Worm (Caenorhabditis elegans) whole organism, late embryonic: ENCODE data around the gene cutl-5.
A peak's percentile ranks its signal among the peaks of the same experiment; 100 is the strongest.

Experiments
- C08G9.2 ChIP-seq: sonication (generic microtip); optimal IDR thresholded peaks from 2 replicates; lab custom pipeline; 2016; ENCODE audit warnings: mild to moderate bottlenecking, missing genetic modification characterization, moderate library complexity, missing compliant biosample characterization
- F13H6.1 ChIP-seq: sonication (generic microtip); optimal IDR thresholded peaks from 2 replicates; lab custom pipeline; 2016; ENCODE audit warnings: missing genetic modification characterization, missing compliant biosample characterization
- K02D7.2 ChIP-seq: sonication (generic microtip); optimal IDR thresholded peaks from 2 replicates; lab custom pipeline; 2017; ENCODE audit warnings: mild to moderate bottlenecking, missing genetic modification characterization, missing compliant biosample characterization
- K09A11.1 ChIP-seq: sonication (generic microtip); optimal IDR thresholded peaks from 2 replicates; lab custom pipeline; 2017; ENCODE audit warnings: antibody characterized with exemption, mild to moderate bottlenecking, missing genetic modification characterization, missing compliant biosample characterization; ENCODE audit not compliant: insufficient read depth
- T23F11.4 ChIP-seq: fragments of 200-800 bp; sonication (Bioruptor generic); optimal IDR thresholded peaks from 2 replicates; lab custom pipeline; 2018; ENCODE audit warnings: mild to moderate bottlenecking, missing genetic modification characterization, missing compliant biosample characterization
- Y22D7AL.16 ChIP-seq: sonication (generic microtip); optimal IDR thresholded peaks from 2 replicates; lab custom pipeline; 2016; ENCODE audit warnings: missing genetic modification characterization, missing compliant biosample characterization
- ahr-1 ChIP-seq: sonication (generic microtip); optimal IDR thresholded peaks from 2 replicates; lab custom pipeline; 2016; ENCODE audit warnings: missing genetic modification characterization, missing compliant biosample characterization
- ama-1 ChIP-seq: fragments of 150-350 bp; optimal IDR thresholded peaks from 2 replicates; lab custom pipeline; 2014
- ceh-14 ChIP-seq: sonication (generic microtip); optimal IDR thresholded peaks from 2 replicates; lab custom pipeline; 2016; ENCODE audit warnings: missing genotype, missing genetic modification characterization, missing compliant biosample characterization
- ceh-18 ChIP-seq: sonication (generic microtip); optimal IDR thresholded peaks from 2 replicates; lab custom pipeline; 2016; ENCODE audit warnings: missing genetic modification characterization, missing compliant biosample characterization
- ceh-19 ChIP-seq: fragments of 200-800 bp; sonication (Bioruptor generic); optimal IDR thresholded peaks from 2 replicates; lab custom pipeline; 2018; ENCODE audit warnings: mild to moderate bottlenecking, missing genetic modification characterization, missing compliant biosample characterization
- ceh-2 ChIP-seq: sonication (generic microtip); optimal IDR thresholded peaks from 2 replicates; lab custom pipeline; 2016; ENCODE audit warnings: missing genotype, missing genetic modification characterization, missing compliant biosample characterization
- ceh-24 ChIP-seq: sonication (generic microtip); optimal IDR thresholded peaks from 2 replicates; lab custom pipeline; 2016; ENCODE audit warnings: mild to moderate bottlenecking, missing genetic modification characterization, missing compliant biosample characterization
- ceh-30 ChIP-seq: fragments of 150-350 bp; optimal IDR thresholded peaks from 2 replicates; lab custom pipeline; 2014; ENCODE audit warnings: missing biosample characterization, missing genetic modification characterization
- ceh-34 ChIP-seq: sonication (generic microtip); optimal IDR thresholded peaks from 2 replicates; lab custom pipeline; 2016; ENCODE audit warnings: mild to moderate bottlenecking, missing genetic modification characterization, missing compliant biosample characterization
- ceh-48 ChIP-seq: sonication (generic microtip); optimal IDR thresholded peaks from 2 replicates; lab custom pipeline; 2016; ENCODE audit warnings: missing genetic modification characterization, inconsistent platforms, missing compliant biosample characterization
- ceh-6 ChIP-seq: fragments of 200-800 bp; sonication (Bioruptor generic); optimal IDR thresholded peaks from 2 replicates; lab custom pipeline; 2018; ENCODE audit warnings: mild to moderate bottlenecking, missing genetic modification characterization, missing compliant biosample characterization
- ceh-9 ChIP-seq: sonication (generic microtip); optimal IDR thresholded peaks from 2 replicates; lab custom pipeline; 2016; ENCODE audit warnings: mild to moderate bottlenecking, missing genetic modification characterization, inconsistent platforms, missing compliant biosample characterization
- che-1 ChIP-seq: sonication (generic microtip); optimal IDR thresholded peaks from 2 replicates; lab custom pipeline; 2016; ENCODE audit warnings: mild to moderate bottlenecking, missing genetic modification characterization, missing compliant biosample characterization
- dmd-4 ChIP-seq: sonication (generic microtip); optimal IDR thresholded peaks from 2 replicates; lab custom pipeline; 2016; ENCODE audit warnings: borderline replicate concordance, missing genetic modification characterization, missing compliant biosample characterization
- dve-1 ChIP-seq: sonication (generic microtip); optimal IDR thresholded peaks from 2 replicates; lab custom pipeline; 2017; ENCODE audit warnings: antibody characterized with exemption, mild to moderate bottlenecking, missing genetic modification characterization, missing compliant biosample characterization
- elt-2 ChIP-seq: sonication (generic microtip); optimal IDR thresholded peaks from 2 replicates; lab custom pipeline; 2016; ENCODE audit warnings: missing genetic modification reagents, missing genetic modification characterization, missing compliant biosample characterization
- elt-4 ChIP-seq: sonication (generic microtip); optimal IDR thresholded peaks from 2 replicates; lab custom pipeline; 2016; ENCODE audit warnings: missing genetic modification characterization, missing compliant biosample characterization
- ets-4 ChIP-seq: sonication (generic microtip); optimal IDR thresholded peaks from 2 replicates; lab custom pipeline; 2016; ENCODE audit warnings: missing genetic modification characterization, missing compliant biosample characterization
- eyg-1 ChIP-seq: sonication (generic microtip); optimal IDR thresholded peaks from 2 replicates; lab custom pipeline; 2016; ENCODE audit warnings: missing genotype, missing genetic modification characterization, missing compliant biosample characterization
- fax-1 ChIP-seq: sonication (generic microtip); optimal IDR thresholded peaks from 2 replicates; lab custom pipeline; 2016; ENCODE audit warnings: missing genotype, missing genetic modification characterization, missing compliant biosample characterization
- fkh-10 ChIP-seq: fragments of 150-350 bp; optimal IDR thresholded peaks from 2 replicates; lab custom pipeline; 2014; ENCODE audit warnings: missing biosample characterization, missing genetic modification reagents, missing genetic modification characterization
- fkh-6 ChIP-seq: sonication (generic microtip); optimal IDR thresholded peaks from 2 replicates; lab custom pipeline; 2016; ENCODE audit warnings: missing genetic modification characterization, missing compliant biosample characterization
- gmeb-2 ChIP-seq: sonication (generic microtip); optimal IDR thresholded peaks from 2 replicates; lab custom pipeline; 2016; ENCODE audit warnings: missing genetic modification characterization, inconsistent platforms, missing compliant biosample characterization
- hlh-15 ChIP-seq: sonication (generic microtip); optimal IDR thresholded peaks from 2 replicates; lab custom pipeline; 2016; ENCODE audit warnings: missing genetic modification characterization, missing compliant biosample characterization
- hlh-30 ChIP-seq: sonication (generic microtip); optimal IDR thresholded peaks from 2 replicates; lab custom pipeline; 2017; ENCODE audit warnings: antibody characterized with exemption, missing genetic modification characterization, missing compliant biosample characterization; ENCODE audit not compliant: insufficient read depth
- hlh-8 ChIP-seq: sonication (generic microtip); optimal IDR thresholded peaks from 2 replicates; lab custom pipeline; 2016; ENCODE audit warnings: missing genotype, missing genetic modification characterization, missing compliant biosample characterization
- mec-3 ChIP-seq: sonication (generic microtip); optimal IDR thresholded peaks from 2 replicates; lab custom pipeline; 2016; ENCODE audit warnings: borderline replicate concordance, missing genetic modification characterization, missing compliant biosample characterization
- nfya-1 ChIP-seq: sonication (generic microtip); optimal IDR thresholded peaks from 2 replicates; lab custom pipeline; 2017; ENCODE audit warnings: missing genetic modification characterization, mild to moderate bottlenecking, missing compliant biosample characterization, antibody characterized with exemption, moderate library complexity
- nhr-11 ChIP-seq: fragments of 150-350 bp; optimal IDR thresholded peaks from 2 replicates; lab custom pipeline; 2014; ENCODE audit warnings: missing biosample characterization, missing genetic modification characterization
- nhr-232 ChIP-seq: sonication (generic microtip); optimal IDR thresholded peaks from 2 replicates; lab custom pipeline; 2016; ENCODE audit warnings: missing genetic modification characterization, missing compliant biosample characterization
- pag-3 ChIP-seq: sonication (generic microtip); optimal IDR thresholded peaks from 2 replicates; lab custom pipeline; 2016; ENCODE audit warnings: missing compliant biosample characterization, missing genetic modification characterization, borderline replicate concordance
- pha-2 ChIP-seq: sonication (generic microtip); optimal IDR thresholded peaks from 2 replicates; lab custom pipeline; 2017; ENCODE audit warnings: mild to moderate bottlenecking, missing genetic modification characterization, missing compliant biosample characterization
- pros-1 ChIP-seq: fragments of 150-350 bp; optimal IDR thresholded peaks from 2 replicates; lab custom pipeline; 2014; ENCODE audit warnings: missing biosample characterization, missing genetic modification reagents, missing genetic modification characterization
- ref-2 ChIP-seq: sonication (generic microtip); optimal IDR thresholded peaks from 2 replicates; lab custom pipeline; 2016; ENCODE audit warnings: missing genetic modification characterization, missing compliant biosample characterization
- rnt-1 ChIP-seq: sonication (generic microtip); optimal IDR thresholded peaks from 2 replicates; lab custom pipeline; 2016; ENCODE audit warnings: missing genetic modification characterization, missing compliant biosample characterization
- sdc-2 ChIP-seq: sonication (generic microtip); optimal IDR thresholded peaks from 2 replicates; lab custom pipeline; 2016; ENCODE audit warnings: missing genotype, missing genetic modification characterization, missing compliant biosample characterization
- sox-2 ChIP-seq: fragments of 200-800 bp; sonication (Bioruptor generic); IDR thresholded peaks from 2 replicates; pipeline ENCODE4 v1.3.6; 2022; ENCODE audit warnings: missing genetic modification reagents, missing genetic modification characterization, missing compliant biosample characterization
- sox-4 ChIP-seq: sonication (generic microtip); optimal IDR thresholded peaks from 2 replicates; lab custom pipeline; 2017; ENCODE audit warnings: mild to moderate bottlenecking, missing genetic modification characterization, inconsistent platforms, missing compliant biosample characterization
- syd-9 ChIP-seq: sonication (generic microtip); optimal IDR thresholded peaks from 2 replicates; lab custom pipeline; 2016; ENCODE audit warnings: mild to moderate bottlenecking, missing genetic modification characterization, moderate library complexity, missing compliant biosample characterization
- tbx-7 ChIP-seq: sonication (generic microtip); optimal IDR thresholded peaks from 2 replicates; lab custom pipeline; 2016; ENCODE audit warnings: missing genotype, missing genetic modification characterization, missing compliant biosample characterization
- unc-3 ChIP-seq, 2 experiments: fragments of 200-800 bp in 1 of 2; sonication (Bioruptor generic) in 1 of 2; sonication (generic microtip) in 1 of 2; conservative IDR thresholded peaks in 1 of 2; optimal IDR thresholded peaks in 1 of 2; 2 replicates each; pipeline versions ENCODE4 v1.3.6 to Lab custom; 2016 to 2022; ENCODE audit warnings: missing compliant biosample characterization in 2 of 2, missing genetic modification characterization in 2 of 2, missing genetic modification reagents in 1 of 2
- zip-5 ChIP-seq: sonication (generic microtip); optimal IDR thresholded peaks from 2 replicates; lab custom pipeline; 2016; ENCODE audit warnings: missing genetic modification characterization, missing compliant biosample characterization
- ztf-16 ChIP-seq: sonication (generic microtip); optimal IDR thresholded peaks from 2 replicates; lab custom pipeline; 2017; ENCODE audit warnings: missing genetic modification characterization, missing compliant biosample characterization

cutl-5 gene

DNA sequence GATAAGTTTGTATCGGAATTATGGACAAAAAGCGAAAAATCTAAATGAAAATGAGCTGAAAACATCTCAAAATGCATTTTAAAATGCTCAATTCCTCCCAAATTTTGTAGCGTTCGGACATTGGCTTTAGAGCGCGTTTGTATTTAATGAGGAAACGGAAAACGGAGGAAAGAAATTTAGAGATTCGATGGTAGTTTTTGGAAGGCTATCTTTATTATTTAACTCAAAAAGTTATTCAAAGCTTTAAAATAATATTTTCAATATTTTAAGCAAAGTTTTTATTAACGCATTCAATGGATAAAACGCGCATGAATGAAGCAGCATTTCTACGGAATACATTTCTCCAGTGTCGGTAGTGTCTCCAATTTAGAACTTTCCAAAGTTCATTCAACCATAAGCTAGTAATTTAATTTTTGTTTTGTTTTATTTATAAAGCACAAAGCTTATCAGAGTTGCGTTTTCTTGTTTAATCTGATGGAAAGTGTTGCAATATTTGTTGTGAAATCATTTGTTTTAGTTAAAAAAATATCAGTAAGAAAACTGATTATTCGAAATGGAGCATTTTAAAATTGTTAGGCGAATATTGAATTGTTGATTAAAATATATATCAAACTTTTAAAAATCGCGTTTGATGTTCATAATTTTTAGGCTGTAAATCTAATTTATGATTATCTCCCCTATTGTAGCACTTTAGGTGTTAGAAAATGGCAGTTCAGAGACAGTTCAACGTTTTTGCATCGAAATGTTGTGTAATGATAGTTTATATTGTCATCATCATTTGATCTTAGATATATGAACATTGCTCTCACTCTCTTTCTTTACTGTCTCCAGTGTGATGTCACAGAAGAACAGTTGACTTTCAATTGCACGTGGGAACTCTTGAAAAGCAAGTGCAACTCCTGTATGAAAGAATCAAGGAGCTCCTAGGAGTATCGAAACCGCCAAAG, 42.8 kb downstream of the cutl-5 start (continued):
- TF ChIP-seq ama-1 (lab: Kevin White, UChicago), result no peak
- TF ChIP-seq F13H6.1 (tag; lab: Kevin White, UChicago), result peak; percentile 61
- peak; percentile 59 for TF ChIP-seq hlh-8
- TF ChIP-seq ceh-48 (tag; lab: Kevin White, UChicago), result no peak
- no peak for TF ChIP-seq mec-3 (tag; lab: Kevin White, UChicago)
- no peak for TF ChIP-seq pros-1 (tag; lab: Kevin White, UChicago)
- peak; percentile 82 for TF ChIP-seq elt-2
- TF ChIP-seq sox-2, result no peak
- TF ChIP-seq nfya-1, result peak; percentile 39
- TF ChIP-seq dmd-4 (tag; lab: Kevin White, UChicago), result no peak
- TF ChIP-seq eyg-1 (tag; lab: Kevin White, UChicago), result no peak
- TF ChIP-seq K09A11.1 (tag; lab: Kevin White, UChicago), result no peak
- TF ChIP-seq ref-2 (tag; lab: Kevin White, UChicago), result peak; percentile 68
- peak; percentile 87 for TF ChIP-seq C08G9.2 (tag; lab: Kevin White, UChicago)
- TF ChIP-seq ceh-2 (tag; lab: Kevin White, UChicago), result peak; percentile 84
- TF ChIP-seq syd-9, result peak; percentile 51
- TF ChIP-seq hlh-30 (tag; lab: Kevin White, UChicago), result no peak
- TF ChIP-seq ceh-24 (tag; lab: Kevin White, UChicago), result no peak
- no peak for TF ChIP-seq dve-1 (tag; lab: Kevin White, UChicago)
- peak; percentile 59 for TF ChIP-seq ztf-16
- TF ChIP-seq pha-2 (tag; lab: Kevin White, UChicago), result no peak
- TF ChIP-seq Y22D7AL.16 (tag; lab: Kevin White, UChicago), result no peak
- no peak for TF ChIP-seq elt-4 (tag; lab: Kevin White, UChicago)
- no peak for TF ChIP-seq nhr-11 (tag; lab: Kevin White, UChicago)
- no peak for TF ChIP-seq T23F11.4 (GFP tag; lab: Kevin White, UChicago)
- no peak for TF ChIP-seq gmeb-2
- TF ChIP-seq fax-1 (tag; lab: Kevin White, UChicago), result peak; percentile 83
- TF ChIP-seq tbx-7 (tag; lab: Kevin White, UChicago), result peak; percentile 81
- TF ChIP-seq rnt-1, result peak; percentile 82
- TF ChIP-seq ceh-30, result no peak
- no peak for TF ChIP-seq fkh-10 (GFP tag; lab: Kevin White, UChicago)
- no peak for TF ChIP-seq sdc-2 (tag; lab: Kevin White, UChicago)
- TF ChIP-seq ceh-19 (GFP tag; lab: Kevin White, UChicago), result no peak
- peak; percentile 51 for TF ChIP-seq ceh-18 (tag; lab: Kevin White, UChicago)
- TF ChIP-seq sox-4, result no peak
- TF ChIP-seq fkh-6 (tag; lab: Kevin White, UChicago), result peak; percentile 7
- peak; percentile 84 for TF ChIP-seq ets-4 (tag; lab: Kevin White, UChicago)
- TF ChIP-seq ceh-6 (GFP tag; lab: Kevin White, UChicago), result no peak
- peak; percentile 69 for TF ChIP-seq ahr-1 (tag; lab: Kevin White, UChicago)
- no peak for TF ChIP-seq pag-3
- peak; percentile 65 for TF ChIP-seq ceh-14
- TF ChIP-seq zip-5 (tag; lab: Kevin White, UChicago), result peak; percentile 89
- TF ChIP-seq ceh-34 (tag; lab: Kevin White, UChicago), result no peak
- no peak for TF ChIP-seq K02D7.2 (tag; lab: Kevin White, UChicago)
- TF ChIP-seq che-1 (tag; lab: Kevin White, UChicago), result no peak
- TF ChIP-seq ceh-9 (tag; lab: Kevin White, UChicago), result no peak
- peak; percentile 17 for TF ChIP-seq hlh-15 (tag; lab: Kevin White, UChicago)
- no peak for TF ChIP-seq nhr-232 (tag; lab: Kevin White, UChicago)
- no peak for TF ChIP-seq unc-3 (GFP tag; conservative IDR thresholded peaks at IDR 0.05; lab: Robert Waterston, UW)
- no peak for TF ChIP-seq unc-3 (tag; optimal IDR thresholded peaks at IDR 0.05; lab: Kevin White, UChicago)
